Fruit fly (Drosophila melanogaster): ENCODE measurements around the gene CG31245.

Gene CG31245

DNA sequence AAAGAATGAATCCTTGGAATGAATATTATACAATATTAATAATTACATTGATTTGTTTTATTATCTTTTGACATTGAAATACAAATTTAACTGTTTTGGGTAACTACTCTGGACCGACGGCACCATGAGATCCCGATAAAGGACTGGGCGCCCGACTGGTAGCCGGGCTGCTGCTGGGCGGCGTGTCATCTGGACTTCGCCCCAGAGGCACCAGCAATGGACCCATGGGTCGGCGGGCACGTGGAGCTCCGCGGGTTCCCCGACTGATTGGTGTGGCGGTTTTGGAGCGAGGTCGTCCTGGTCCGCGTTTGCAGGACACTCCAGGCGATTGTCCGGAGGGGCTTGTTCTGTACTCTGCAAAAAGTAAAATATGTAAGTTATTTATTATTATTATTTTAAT is 8.0 kb downstream of the CG31245 start:
- TF ChIP-seq CTCF (optimal IDR thresholded peaks at IDR 0.05) (no peak), CG8478 (optimal IDR thresholded peaks at IDR 0.05) (no peak)

DNA sequence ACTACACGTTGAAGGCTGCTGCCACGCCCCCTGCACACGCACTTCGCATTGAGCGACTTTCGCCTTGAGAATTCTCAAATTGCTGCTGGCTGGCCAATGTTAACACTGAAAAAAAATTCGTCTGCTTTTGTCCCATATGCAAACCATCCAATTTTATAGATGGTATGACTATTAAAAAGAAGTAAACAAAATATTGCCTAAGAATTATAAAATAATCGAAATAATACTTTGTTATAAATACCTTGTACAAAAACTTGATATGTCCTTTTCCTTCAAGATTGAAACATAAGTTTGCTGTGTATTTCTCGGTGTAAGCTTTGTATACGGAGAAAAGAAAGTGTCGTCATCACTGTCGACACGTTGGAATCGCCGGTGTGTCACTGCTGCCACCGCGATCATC is 14.1 kb downstream of the CG31245 start:
- TF ChIP-seq CTCF (optimal IDR thresholded peaks at IDR 0.05) (no peak), CG8478 (optimal IDR thresholded peaks at IDR 0.05) (no peak)

DNA sequence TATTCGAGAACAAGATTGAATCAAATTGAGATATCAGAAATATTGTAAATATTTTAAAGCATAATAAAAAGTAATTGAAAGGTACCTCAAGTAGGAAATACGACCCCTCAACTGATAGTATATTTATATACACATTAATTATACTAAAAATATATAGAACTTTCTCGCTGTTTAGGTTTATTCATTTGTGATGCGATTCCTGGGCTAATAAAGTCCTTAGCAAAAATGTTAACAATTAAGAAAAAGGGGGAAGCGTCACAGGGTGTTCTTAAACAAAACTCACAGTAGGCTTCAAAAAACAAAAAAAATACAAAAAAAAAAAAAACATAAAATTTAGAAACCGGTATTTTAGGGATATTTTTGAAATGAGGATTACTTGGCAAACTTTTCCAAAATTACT is 23.3 kb downstream of the CG31245 start, which contains the start of gene CG43203:
TSS of gene CG43203 (plus strand) at position 301 of the 400 bp plus-strand sequence.
- no peak for TF ChIP-seq CG8478 (optimal IDR thresholded peaks at IDR 0.05)
- no peak for TF ChIP-seq CTCF (optimal IDR thresholded peaks at IDR 0.05)

DNA sequence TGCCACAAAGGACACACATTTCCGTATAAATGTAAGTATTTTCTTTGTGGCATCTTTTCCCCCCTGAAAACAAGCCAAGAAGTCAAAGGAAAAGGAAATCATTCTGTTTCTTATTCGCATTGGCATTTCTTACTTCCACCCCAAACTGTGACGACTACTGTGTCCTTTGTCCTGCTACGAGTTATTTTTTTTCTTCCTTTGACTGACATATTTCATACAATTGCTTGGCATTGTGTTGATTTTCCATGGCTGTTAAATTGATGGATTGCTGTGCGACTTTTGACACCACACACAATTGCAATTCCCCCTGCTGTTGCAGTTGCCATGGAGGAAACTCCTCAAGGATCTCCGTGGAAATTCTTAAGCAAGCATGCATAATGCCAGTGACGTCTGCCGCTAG is 24.9 kb downstream of the CG31245 start:
- TF ChIP-seq CTCF (optimal IDR thresholded peaks at IDR 0.05) (no peak), CG8478 (optimal IDR thresholded peaks at IDR 0.05) (no peak)

DNA sequence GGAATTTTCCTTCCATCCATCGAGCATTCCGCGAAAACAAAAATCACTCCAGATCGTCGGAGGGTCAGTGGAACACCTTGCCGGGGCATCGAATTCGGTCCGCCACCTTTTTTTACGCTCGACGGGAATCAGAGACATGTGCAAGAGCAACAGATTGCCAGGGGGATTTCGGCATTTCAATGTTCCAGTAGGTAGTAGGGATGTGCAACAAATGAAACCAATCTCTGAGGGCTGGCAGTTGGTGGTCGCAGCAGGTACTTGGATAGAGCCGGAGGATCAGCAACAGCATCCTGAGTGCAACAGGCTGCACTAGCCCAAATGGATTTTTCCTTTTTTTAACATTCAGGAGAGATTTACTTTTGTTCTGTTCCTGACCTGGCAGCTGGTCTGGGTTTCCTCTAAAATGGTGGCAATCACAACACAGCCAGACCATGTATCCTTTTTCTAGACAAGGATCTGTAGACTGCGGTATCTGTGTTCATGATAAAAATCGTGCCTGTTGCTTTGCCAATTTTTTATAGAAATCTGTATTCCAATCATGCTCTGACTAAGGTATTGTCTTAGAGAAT is 26.6 kb downstream of the CG31245 start:
- TF ChIP-seq CG8478 (optimal IDR thresholded peaks at IDR 0.05) = no peak
- no peak for TF ChIP-seq CTCF (optimal IDR thresholded peaks at IDR 0.05)

DNA sequence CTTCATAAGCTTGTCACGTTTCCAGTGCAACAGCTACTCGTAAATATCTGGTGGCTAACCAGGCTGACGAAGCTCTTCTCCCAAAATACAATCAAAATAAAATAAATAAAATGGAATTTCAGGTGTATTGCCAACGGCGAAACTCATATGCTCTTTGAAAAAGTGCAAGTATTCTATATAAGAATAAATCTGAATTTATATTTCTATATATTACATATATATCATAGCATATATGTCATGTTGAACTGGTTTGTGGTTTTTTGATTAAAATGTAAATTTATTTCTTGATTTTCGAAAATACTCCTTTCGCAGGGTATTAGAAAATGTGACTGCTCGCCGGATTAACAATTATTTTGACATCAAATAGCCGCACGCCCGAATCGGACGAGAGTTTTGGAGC is 29.3 kb downstream of the CG31245 start:
- TF ChIP-seq CG8478 (optimal IDR thresholded peaks at IDR 0.05) = no peak
- no peak for TF ChIP-seq CTCF (optimal IDR thresholded peaks at IDR 0.05)

DNA sequence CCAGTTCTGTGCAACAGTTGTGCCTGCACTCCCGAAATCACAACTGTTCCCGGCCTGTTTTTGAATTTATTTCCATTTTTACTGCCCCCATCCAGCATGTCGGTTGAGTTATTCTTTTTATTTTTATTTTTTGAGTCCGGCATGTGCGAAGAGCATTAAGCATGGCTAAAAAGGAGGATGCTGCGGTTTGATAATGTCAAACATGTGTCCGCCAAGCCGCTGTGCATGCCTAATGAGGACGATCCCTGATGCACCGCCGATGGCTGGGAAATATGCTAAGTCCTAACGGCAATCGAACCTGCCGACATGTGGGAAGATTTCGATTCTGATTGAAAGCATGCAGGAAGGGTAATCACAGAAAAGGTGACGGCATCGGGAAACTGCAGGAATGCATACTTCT is 30.5 kb downstream of the CG31245 start:
- TF ChIP-seq CTCF (optimal IDR thresholded peaks at IDR 0.05) = no peak
- no peak for TF ChIP-seq CG8478 (optimal IDR thresholded peaks at IDR 0.05)

DNA sequence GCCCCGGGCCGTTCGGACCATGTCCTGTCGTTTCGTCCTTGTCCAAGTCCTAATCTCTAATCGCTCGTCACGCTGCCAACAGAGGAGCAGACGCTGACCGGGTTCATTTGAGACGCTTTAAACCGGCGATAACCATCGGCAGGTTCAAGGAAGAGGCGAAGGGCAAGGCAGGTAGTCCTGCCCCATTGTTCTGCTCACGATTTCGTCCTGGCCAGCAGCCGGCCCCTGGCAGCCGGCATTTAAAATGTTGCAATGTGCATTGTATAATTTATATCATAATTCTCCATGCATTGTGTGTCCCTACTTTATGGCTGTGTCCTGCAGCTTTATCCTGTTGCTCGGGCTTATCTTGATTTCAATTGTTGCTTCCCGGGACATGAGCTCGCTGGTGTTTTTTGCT is 31.8 kb downstream of the CG31245 start:
- no peak for TF ChIP-seq CG8478 (optimal IDR thresholded peaks at IDR 0.05)
- TF ChIP-seq CTCF (optimal IDR thresholded peaks at IDR 0.05) = no peak

DNA sequence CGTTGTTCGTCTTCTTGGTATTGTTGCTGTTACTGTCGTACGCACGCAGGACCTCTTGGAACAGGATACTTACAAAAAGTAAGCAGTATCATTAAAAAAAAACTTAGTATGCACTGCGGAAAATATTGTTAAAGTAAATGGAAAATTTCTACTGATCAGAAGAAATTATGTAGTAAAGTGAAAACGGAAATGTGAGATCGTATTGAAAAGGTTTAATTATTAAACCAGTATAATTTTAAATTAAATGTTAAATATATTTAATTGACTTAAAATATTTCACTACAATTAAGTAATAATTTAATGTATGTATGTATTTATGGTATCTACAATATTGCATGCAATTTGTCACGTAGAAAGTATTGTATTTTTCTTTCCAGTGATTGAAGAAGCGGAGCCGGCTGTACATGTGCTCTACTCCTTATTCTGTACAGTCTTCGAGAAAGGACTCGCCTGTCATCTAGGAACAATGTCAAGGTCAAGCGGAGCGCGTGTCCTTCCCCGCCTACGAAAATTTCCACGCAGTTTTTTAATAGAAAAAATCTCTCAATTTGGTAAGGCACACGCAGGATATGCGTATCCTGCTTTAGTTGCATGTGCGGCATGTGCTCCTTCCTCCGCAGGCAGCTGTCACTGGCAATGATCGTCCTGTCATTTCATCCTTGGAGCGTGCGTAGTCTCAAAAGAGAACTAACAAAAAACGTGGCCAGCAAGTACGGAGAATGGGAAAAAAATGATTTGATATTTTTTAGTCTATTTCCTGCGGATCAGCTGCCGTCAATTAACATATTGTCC is 33.3 kb downstream of the CG31245 start:
- TF ChIP-seq CG8478 (optimal IDR thresholded peaks at IDR 0.05) = no peak
- no peak for TF ChIP-seq CTCF (optimal IDR thresholded peaks at IDR 0.05)

DNA sequence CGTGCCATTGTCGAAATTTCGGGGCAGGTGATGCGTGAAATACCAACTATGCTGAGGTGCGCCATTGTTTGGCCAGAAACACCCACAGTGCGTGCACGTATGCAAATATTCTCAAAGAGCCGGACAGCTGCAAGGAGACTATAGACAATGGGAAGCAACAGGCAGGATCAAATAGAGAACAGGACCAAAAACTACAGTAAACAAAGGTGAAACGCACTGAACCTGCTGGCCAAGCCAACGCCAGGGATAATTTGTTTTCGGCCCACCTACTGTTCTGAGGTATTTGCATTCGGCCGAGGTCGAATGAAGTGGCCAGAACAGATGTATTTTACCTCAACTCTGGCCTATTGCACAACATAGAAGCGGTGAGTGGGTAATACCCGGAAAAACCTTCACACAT is 35.2 kb downstream of the CG31245 start:
- no peak for TF ChIP-seq CTCF (optimal IDR thresholded peaks at IDR 0.05)
- no peak for TF ChIP-seq CG8478 (optimal IDR thresholded peaks at IDR 0.05)

DNA sequence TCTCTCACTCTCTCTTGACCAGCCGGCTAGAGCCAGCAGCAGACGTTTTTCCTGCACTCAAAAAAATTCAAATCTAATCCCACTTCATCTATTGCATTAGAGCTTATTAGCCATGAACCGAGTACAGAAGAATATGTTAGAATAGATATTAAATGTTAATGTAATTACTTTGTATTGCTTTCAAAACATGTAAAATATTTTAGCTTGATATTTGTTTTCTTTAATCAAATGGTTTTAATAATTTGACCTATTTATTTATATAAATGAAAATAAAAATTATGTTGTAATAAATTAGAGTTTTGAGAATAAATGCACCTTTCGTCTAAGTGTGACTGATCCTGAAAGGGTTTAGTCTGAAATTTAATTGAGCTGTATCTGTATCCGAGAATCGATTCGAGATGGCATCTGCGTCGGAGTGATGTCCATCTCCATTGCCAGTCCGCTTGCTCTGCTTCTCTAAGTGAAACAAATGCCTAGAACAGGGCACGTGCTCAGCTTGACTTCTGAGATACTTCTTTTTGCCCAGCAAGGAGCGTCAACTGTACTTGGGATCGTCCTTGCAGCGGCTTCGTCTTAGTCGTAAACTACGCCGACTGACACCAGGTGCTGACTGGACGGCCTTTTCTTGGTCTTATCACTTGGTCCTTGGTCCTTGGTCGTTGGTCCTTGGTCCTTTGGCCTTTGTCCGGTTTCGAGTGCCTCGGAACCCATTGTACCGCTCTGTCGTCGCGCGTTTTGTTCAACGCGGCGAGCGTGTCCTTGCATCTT is 36.5 kb downstream of the CG31245 start:
- no peak for TF ChIP-seq CG8478 (optimal IDR thresholded peaks at IDR 0.05)
- no peak for TF ChIP-seq CTCF (optimal IDR thresholded peaks at IDR 0.05)

DNA sequence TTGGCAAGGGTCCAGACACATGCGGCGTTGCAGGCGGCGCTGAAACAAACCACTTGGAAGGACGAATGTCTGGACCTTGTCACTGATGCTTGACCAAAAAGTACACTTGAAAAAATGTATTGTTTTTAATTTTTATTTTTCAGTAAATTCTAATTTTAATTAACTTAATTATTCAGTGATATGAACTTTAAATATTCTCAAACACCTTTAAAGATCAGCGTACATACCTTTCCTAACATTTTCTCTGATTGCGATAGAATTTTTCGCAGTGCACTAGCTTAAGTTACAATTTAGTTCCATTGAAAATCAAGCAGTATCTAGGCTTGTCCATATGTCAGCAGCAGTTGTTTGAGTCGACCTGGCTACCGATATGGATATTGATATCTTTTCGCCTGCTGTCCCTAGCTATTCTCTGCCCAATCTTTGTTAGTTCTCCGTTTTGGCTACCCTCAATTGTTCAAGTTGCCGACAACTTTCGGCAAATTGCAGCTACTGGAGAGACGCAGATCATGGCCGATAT is 37.8 kb downstream of the CG31245 start:
- no peak for TF ChIP-seq CG8478 (optimal IDR thresholded peaks at IDR 0.05)
- TF ChIP-seq CTCF (optimal IDR thresholded peaks at IDR 0.05) = no peak

DNA sequence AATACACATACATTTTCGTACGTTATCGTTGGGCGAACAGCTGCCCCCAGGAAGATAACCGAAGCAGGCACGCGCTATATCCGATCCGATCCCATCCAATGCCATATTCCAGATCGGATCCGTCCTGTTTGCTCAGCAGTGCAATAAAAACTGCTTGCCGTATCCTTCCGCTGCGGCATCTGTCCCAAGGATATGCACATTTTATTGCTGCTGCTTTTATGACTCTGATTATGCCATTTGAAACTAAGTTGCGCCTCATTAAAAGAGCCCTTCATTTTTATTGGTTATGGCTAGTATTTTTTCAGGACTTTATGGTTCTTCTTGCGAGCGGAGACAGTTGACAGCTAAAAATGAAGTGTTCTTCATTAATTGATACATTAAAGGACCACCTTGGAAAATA is 41.5 kb downstream of the CG31245 start:
- TF ChIP-seq CTCF (optimal IDR thresholded peaks at IDR 0.05) = no peak
- TF ChIP-seq CG8478 (optimal IDR thresholded peaks at IDR 0.05) = no peak

DNA sequence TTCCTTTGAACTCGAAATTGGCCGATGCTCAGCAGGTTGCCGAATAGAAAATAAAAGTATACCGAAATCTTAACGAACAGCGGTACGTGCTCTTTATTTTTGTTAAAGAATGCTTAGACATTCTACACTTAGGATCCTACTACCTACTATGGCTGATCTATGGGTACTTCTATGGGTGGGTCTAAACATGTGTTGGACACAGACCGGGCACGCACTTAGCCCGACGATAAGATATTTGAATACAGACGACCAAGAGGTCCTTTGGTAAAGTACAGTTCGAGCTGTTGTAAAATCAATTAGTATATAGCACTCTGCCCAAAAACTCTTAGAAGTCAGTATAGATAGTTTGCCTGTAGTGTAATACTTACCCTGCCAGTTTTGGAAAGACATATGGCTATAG is 44.5 kb downstream of the CG31245 start:
- no peak for TF ChIP-seq CG8478 (optimal IDR thresholded peaks at IDR 0.05)
- no peak for TF ChIP-seq CTCF (optimal IDR thresholded peaks at IDR 0.05)

DNA sequence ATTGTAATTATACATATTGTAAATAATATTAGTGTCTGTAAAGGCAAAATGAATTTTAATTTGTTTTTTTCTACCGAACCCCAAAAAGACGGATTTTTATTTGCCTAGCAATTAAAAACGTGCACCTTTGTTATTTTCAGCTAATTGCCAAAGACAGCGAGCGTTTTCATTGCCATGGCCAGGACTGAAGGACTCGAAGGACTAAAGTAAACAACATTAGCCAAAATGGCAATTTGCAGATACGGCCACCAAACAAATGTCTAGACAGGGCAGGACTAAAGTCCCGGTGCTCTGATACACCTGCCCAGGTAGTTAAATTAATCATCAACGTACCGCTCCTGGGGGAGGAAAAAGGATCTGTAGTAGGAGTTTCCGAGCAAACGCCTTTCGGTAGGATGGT is 45.0 kb downstream of the CG31245 start:
- TF ChIP-seq CTCF (optimal IDR thresholded peaks at IDR 0.05) (no peak), CG8478 (optimal IDR thresholded peaks at IDR 0.05) (no peak)

DNA sequence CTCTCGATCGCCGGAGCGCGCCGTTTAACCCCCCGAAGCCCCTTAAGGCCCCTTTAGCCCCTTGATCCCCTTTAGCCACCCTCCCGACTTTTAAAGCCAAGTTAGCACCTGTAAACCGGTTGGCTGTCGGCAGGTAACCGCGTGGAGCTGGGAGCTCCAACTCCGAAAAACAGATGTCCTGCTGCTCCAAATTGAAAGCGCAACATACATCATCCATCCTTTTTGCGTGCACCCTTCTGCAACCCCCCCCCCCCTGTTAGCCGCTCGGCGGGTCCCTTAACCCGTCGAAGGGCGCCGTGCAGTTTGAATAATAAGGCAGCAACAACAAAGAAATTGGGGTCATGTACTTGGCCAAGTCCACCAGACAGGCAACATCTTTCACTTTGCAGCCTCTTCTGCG is 48.3 kb downstream of the CG31245 start:
- TF ChIP-seq CG8478 (optimal IDR thresholded peaks at IDR 0.05) (no peak), CTCF (optimal IDR thresholded peaks at IDR 0.05) (no peak)

All from S2 (cell line).